Worm (Caenorhabditis elegans): ENCODE measurements around the gene C24H10.4.
A peak's percentile ranks its signal among the peaks of the same experiment; 100 is the strongest.

Gene C24H10.4

ce11 chrX:5066570-5066969 is 7.5 kb upstream of the C24H10.4 start:
- TF ChIP-seq nhr-237 (tag; optimal IDR thresholded peaks at IDR 0.05): no peak
- no peak for TF ChIP-seq efl-1 (optimal IDR thresholded peaks at IDR 0.05)
- TF ChIP-seq efl-1 (GFP tag; optimal IDR thresholded peaks at IDR 0.05 in 1 of 2): peak in 1 of 2 experiments; percentile 79

- TF ChIP-seq nhr-85 (tag) (no peak), egl-27 (tag; optimal IDR thresholded peaks at IDR 0.05) (no peak), dsc-1 (tag; optimal IDR thresholded peaks at IDR 0.05) (peak; percentile 13), fkh-10 (GFP tag; optimal IDR thresholded peaks at IDR 0.05) (peak; percentile 48), xbp-1 (tag; optimal IDR thresholded peaks at IDR 0.05) (peak; percentile 14), nhr-19 (GFP tag; conservative IDR thresholded peaks at IDR 0.05) (no peak), tbx-2 (tag; optimal IDR thresholded peaks at IDR 0.05) (peak; percentile 1), lin-14 (GFP tag; optimal IDR thresholded peaks at IDR 0.05) (peak; percentile 83), skn-1 (tag; optimal IDR thresholded peaks at IDR 0.05) (no peak), nhr-71 (tag; optimal IDR thresholded peaks at IDR 0.05) (peak; percentile 59), mdl-1 (tag; optimal IDR thresholded peaks at IDR 0.05) (peak in 1 of 2 experiments; percentile 7), pax-3 (tag; optimal IDR thresholded peaks at IDR 0.05) (no peak), nhr-76 (tag; optimal IDR thresholded peaks at IDR 0.05) (no peak), efl-1 (optimal IDR thresholded peaks at IDR 0.05) (peak in 1 of 2 experiments; percentile 4), efl-1 (GFP tag; optimal IDR thresholded peaks at IDR 0.05 in 1 of 2) (peak in 1 of 2 experiments; percentile 3), hpl-2 (GFP tag; optimal IDR thresholded peaks at IDR 0.05) (no peak), nhr-28 (tag; optimal IDR thresholded peaks at IDR 0.05) (no peak), lin-35 (GFP tag; optimal IDR thresholded peaks at IDR 0.05) (peak in 1 of 2 experiments; percentile 32), pqm-1 (tag; optimal IDR thresholded peaks at IDR 0.05) (no peak), lsy-2 (tag; optimal IDR thresholded peaks at IDR 0.05) (peak in 1 of 2 experiments; percentile 48), fkh-8 (tag; optimal IDR thresholded peaks at IDR 0.05) (no peak), lir-3 (tag; optimal IDR thresholded peaks at IDR 0.05; ENCODE audit: poor library complexity) (no peak), efl-3 (GFP tag; optimal IDR thresholded peaks at IDR 0.05) (no peak), lin-39 (tag; optimal IDR thresholded peaks at IDR 0.05) (no peak), dpl-1 (GFP tag; optimal IDR thresholded peaks at IDR 0.05) (peak in 1 of 3 experiments; percentile 20), jun-1 (tag; optimal IDR thresholded peaks at IDR 0.05) (peak; percentile 9), nhr-12 (tag; optimal IDR thresholded peaks at IDR 0.05) (no peak), alr-1 (tag; optimal IDR thresholded peaks at IDR 0.05; ENCODE audit: borderline replicate concordance) (no peak), hlh-4 (tag; optimal IDR thresholded peaks at IDR 0.05) (no peak), rnt-1 (tag; optimal IDR thresholded peaks at IDR 0.05) (peak; percentile 56), fos-1 (tag; optimal IDR thresholded peaks at IDR 0.05) (no peak), nhr-77 (tag; optimal IDR thresholded peaks at IDR 0.05) (peak; percentile 2), elt-2 (tag; optimal IDR thresholded peaks at IDR 0.05) (peak; percentile 55), aly-2 (tag; optimal IDR thresholded peaks at IDR 0.05) (no peak), C16A3.4 (tag; optimal IDR thresholded peaks at IDR 0.05) (peak; percentile 44), snu-23 (GFP tag; optimal IDR thresholded peaks at IDR 0.05) (peak; percentile 56), unc-86 (tag; optimal IDR thresholded peaks at IDR 0.05) (no peak), blmp-1 (tag; optimal IDR thresholded peaks at IDR 0.05) (peak; percentile 15), ceh-82 (tag; optimal IDR thresholded peaks at IDR 0.05) (peak in 1 of 3 experiments; percentile 42), isw-1 (GFP tag; IDR thresholded peaks at IDR 0.05) (no peak), nhr-20 (tag; optimal IDR thresholded peaks at IDR 0.05) (peak; percentile 34)
Observed at ce11 chrX:5063750-5064652, 4.9 kb upstream of the C24H10.4 start, which contains the start of gene C24H10.2. C24H10.2 (plus strand) TSS chrX:5064602.

Data from whole organism, L1 larva.